Worm (Caenorhabditis elegans) whole organism, L2 larva: Measurements from ENCODE around the gene kap-1.

Experiments used
- alr-1 ChIP-seq: fragments of 150-350 bp; optimal IDR thresholded peaks from 2 replicates; lab custom pipeline; 2014; ENCODE audit warnings: missing biosample characterization, missing genetic modification characterization
- crh-2 ChIP-seq: sonication (generic microtip); optimal IDR thresholded peaks from 2 replicates; lab custom pipeline; 2017; ENCODE audit warnings: missing biosample characterization, missing genetic modification characterization
- dmd-4 ChIP-seq: sonication (generic microtip); optimal IDR thresholded peaks from 2 replicates; lab custom pipeline; 2017; ENCODE audit warnings: missing biosample characterization, missing genetic modification characterization
- elt-3 ChIP-seq: sonication (generic microtip); optimal IDR thresholded peaks from 2 replicates; lab custom pipeline; 2017; ENCODE audit warnings: missing biosample characterization, missing genetic modification characterization
- fos-1 ChIP-seq: fragments of 150-350 bp; optimal IDR thresholded peaks from 2 replicates; lab custom pipeline; 2014; ENCODE audit warnings: missing biosample characterization, missing genetic modification characterization
- lin-13 ChIP-seq: fragments of 150-350 bp; optimal IDR thresholded peaks from 2 replicates; lab custom pipeline; 2014; ENCODE audit warnings: missing biosample characterization, missing genetic modification reagents, missing genetic modification characterization
- nhr-10 ChIP-seq: sonication (generic microtip); optimal IDR thresholded peaks from 2 replicates; lab custom pipeline; 2017; ENCODE audit warnings: missing biosample characterization, missing genetic modification characterization
- nhr-12 ChIP-seq: fragments of 150-350 bp; optimal IDR thresholded peaks from 2 replicates; lab custom pipeline; 2014; ENCODE audit warnings: missing biosample characterization, missing genetic modification characterization
- nhr-77 ChIP-seq: fragments of 150-350 bp; optimal IDR thresholded peaks from 2 replicates; lab custom pipeline; 2014; ENCODE audit warnings: missing biosample characterization, missing genetic modification characterization
- peb-1 ChIP-seq: fragments of 150-350 bp; optimal IDR thresholded peaks from 2 replicates; lab custom pipeline; 2014; ENCODE audit warnings: missing biosample characterization, missing genetic modification characterization
- unc-62 ChIP-seq: fragments of 150-350 bp; optimal IDR thresholded peaks from 2 replicates; lab custom pipeline; 2014; ENCODE audit warnings: missing biosample characterization, missing genetic modification reagents, missing genetic modification characterization
- ztf-4 ChIP-seq: fragments of 150-350 bp; optimal IDR thresholded peaks from 2 replicates; lab custom pipeline; 2014; ENCODE audit warnings: missing biosample characterization, missing genetic modification characterization

DNA sequence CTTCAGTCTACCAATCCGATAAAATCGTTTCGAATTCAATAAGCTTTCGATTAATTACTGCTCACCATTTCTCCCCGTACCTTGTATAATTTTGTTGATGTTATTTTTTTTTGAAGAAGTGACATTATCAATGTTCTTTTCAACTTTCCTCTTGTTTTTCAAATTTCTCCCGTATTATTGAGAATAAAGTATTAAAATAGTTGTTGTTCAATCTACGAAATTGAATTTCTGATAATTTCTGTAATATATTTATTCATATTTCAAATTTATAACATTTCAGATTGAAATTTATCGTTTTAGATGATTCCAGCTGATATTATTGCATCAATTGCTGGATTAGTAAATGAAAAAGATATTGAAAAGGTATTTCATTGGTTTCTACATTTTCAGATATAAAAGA lies 47.3 kb downstream of the kap-1 start, which contains the start of gene trd-1:
- TF ChIP-seq alr-1 (tag; lab: Kevin White, UChicago) (no peak), ztf-4 (no peak), unc-62 (GFP tag; lab: Kevin White, UChicago) (no peak), peb-1 (tag; lab: Kevin White, UChicago) (no peak), dmd-4 (no peak), lin-13 (GFP tag; lab: Kevin White, UChicago) (no peak), crh-2 (tag; lab: Kevin White, UChicago) (no peak), fos-1 (tag; lab: Kevin White, UChicago) (no peak), elt-3 (tag; lab: Kevin White, UChicago) (no peak), nhr-10 (tag; lab: Kevin White, UChicago) (no peak), nhr-77 (tag; lab: Kevin White, UChicago) (no peak), nhr-12 (tag; lab: Kevin White, UChicago) (no peak)
